Worm (Caenorhabditis elegans): ENCODE data around the gene efhd-1.
A peak's percentile ranks its signal among the peaks of the same experiment; 100 is the strongest.

efhd-1 gene

DNA sequence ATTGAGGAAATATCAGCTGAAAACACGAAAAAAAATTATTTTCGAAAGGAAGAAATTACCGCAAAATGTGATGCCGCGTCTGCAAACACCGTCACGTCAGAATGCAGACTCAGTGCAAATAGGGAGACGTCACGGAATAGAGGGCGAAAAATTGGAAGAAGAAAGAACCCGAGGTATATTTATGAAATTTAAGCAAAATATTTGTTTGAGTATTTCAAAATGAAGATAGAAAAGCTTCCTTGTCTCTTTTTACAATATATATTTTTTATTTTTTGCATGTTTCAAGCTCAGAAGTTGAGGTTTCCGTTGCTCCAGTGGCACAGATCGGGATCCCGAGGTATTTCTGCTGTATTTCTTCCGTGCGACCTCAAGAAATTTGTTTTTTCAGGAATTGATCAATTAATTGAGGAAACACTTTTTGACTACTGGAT, 34.8 kb upstream of the efhd-1 start, which contains the start of gene W03H9.2 (continued):
- TF ChIP-seq nhr-85 (tag) (peak; percentile 86), efl-1 (optimal IDR thresholded peaks at IDR 0.05) (peak; percentile 73 to 86), efl-1 (GFP tag; optimal IDR thresholded peaks at IDR 0.05 in 1 of 2) (peak; percentile 81 to 98), mef-2 (tag; optimal IDR thresholded peaks at IDR 0.05) (no peak), ets-5 (GFP tag; IDR thresholded peaks at IDR 0.05) (no peak), lin-13 (GFP tag; optimal IDR thresholded peaks at IDR 0.05) (peak; percentile 51), elt-3 (tag; optimal IDR thresholded peaks at IDR 0.05) (peak in 2 of 6 experiments; percentile 12 to 20), pax-3 (tag; optimal IDR thresholded peaks at IDR 0.05) (peak; percentile 93), ceh-63 (GFP tag; optimal IDR thresholded peaks at IDR 0.05) (peak; percentile 65), lsy-2 (tag; optimal IDR thresholded peaks at IDR 0.05) (peak; percentile 76), ceh-82 (tag; optimal IDR thresholded peaks at IDR 0.05) (peak; percentile 41 to 86 (median 76)), zip-4 (GFP tag; optimal IDR thresholded peaks at IDR 0.05) (peak; percentile 49)

DNA sequence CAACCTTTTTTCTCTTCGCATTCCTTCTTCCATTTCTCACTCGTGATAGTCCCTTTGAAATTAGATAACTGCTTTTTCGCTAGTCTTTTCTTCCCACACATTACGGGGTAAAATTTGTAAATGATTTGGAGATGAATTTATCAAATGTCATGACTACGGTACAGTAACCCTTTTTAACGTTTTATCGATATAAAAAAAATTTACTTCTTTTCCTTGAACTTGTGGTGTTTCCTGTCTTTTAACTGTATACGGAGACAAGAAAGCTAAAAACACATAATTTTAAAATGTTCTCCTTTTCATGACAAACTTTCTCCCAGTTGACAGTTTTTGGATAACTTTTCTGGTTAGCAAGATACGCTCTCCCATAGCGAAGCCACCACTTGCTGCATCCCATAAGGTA, 28.6 kb upstream of the efhd-1 start, which contains the start of gene W03H9.1:
Gene W03H9.1, minus strand, starts transcription at position 101 of the 400 bp plus-strand sequence.
- TF ChIP-seq sox-4 (tag; optimal IDR thresholded peaks at IDR 0.05) (no peak), mab-9 (GFP tag; IDR thresholded peaks at IDR 0.05) (no peak), C04F5.9 (tag; optimal IDR thresholded peaks at IDR 0.05) (no peak), ces-1 (GFP tag; optimal IDR thresholded peaks at IDR 0.05) (no peak), nhr-19 (GFP tag; conservative IDR thresholded peaks at IDR 0.05) (no peak), mef-2 (tag; optimal IDR thresholded peaks at IDR 0.05) (no peak), C34B4.2 (tag; optimal IDR thresholded peaks at IDR 0.05) (no peak)

DNA sequence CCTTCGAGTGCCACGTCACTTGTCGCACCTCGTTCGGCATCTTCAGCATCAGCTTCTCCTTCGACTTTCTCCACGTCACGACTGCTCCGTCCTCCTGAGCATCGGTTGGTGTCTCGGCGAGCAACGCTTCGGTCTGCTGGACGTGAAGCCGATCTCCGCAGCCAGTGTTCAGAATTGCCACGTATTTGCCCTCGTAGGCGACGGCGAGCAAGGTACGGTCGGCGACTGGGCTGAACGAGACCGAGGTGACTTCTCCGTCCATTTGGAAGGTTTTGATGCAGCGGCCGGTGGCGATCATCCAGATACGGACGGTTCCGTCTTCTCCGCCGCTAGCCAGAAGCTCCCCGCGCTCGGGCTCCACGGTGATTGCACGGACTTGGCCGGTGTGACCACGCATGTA, 26.3 kb upstream of the efhd-1 start:
- TF ChIP-seq aha-1 (tag; optimal IDR thresholded peaks at IDR 0.05): no peak
- no peak for TF ChIP-seq nhr-19 (GFP tag; conservative IDR thresholded peaks at IDR 0.05)
- no peak for TF ChIP-seq ztf-4 (tag; optimal IDR thresholded peaks at IDR 0.05)
- TF ChIP-seq pax-3 (tag; optimal IDR thresholded peaks at IDR 0.05): no peak
- no peak for TF ChIP-seq xbp-1 (tag; optimal IDR thresholded peaks at IDR 0.05)
- TF ChIP-seq hlh-17 (GFP tag; optimal IDR thresholded peaks at IDR 0.05; ENCODE audit: borderline replicate concordance): no peak
- TF ChIP-seq fkh-10 (GFP tag; optimal IDR thresholded peaks at IDR 0.05): no peak
- TF ChIP-seq nhr-84 (tag; optimal IDR thresholded peaks at IDR 0.05): no peak
- no peak for TF ChIP-seq ceh-82 (tag; optimal IDR thresholded peaks at IDR 0.05)
- no peak for TF ChIP-seq irx-1 (tag; optimal IDR thresholded peaks at IDR 0.05)
- no peak for TF ChIP-seq nhr-71 (tag; optimal IDR thresholded peaks at IDR 0.05)
- TF ChIP-seq unc-86 (tag; optimal IDR thresholded peaks at IDR 0.05): no peak
- no peak for TF ChIP-seq snpc-4 (tag; optimal IDR thresholded peaks at IDR 0.05)
- no peak for TF ChIP-seq dsc-1 (tag; optimal IDR thresholded peaks at IDR 0.05)
- TF ChIP-seq tbx-2 (tag; optimal IDR thresholded peaks at IDR 0.05): no peak
- TF ChIP-seq lin-13 (GFP tag; optimal IDR thresholded peaks at IDR 0.05): no peak
- no peak for TF ChIP-seq aly-2 (tag; optimal IDR thresholded peaks at IDR 0.05)

DNA sequence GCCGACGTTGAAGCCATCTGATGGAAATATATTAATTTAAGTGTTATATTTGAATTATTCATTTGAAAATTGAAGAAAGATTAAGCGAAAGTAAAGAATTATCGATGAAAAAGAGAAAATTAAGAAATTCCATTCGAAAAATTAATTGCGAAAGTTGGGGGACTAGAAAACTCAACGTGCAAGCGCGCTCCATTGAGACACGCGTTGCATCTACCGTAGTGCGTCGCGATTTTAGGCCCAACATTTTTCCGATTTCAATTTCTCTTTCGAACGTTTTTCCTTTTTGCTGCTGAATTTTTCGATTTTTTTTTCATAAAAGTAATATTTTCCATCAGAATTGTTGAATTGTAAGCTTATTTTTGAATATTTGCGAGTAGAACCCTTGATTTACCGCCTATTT, 24.3 kb upstream of the efhd-1 start, which contains the start of gene Y48B6A.1:
Gene Y48B6A.1, minus strand, starts transcription at position 17 of the 400 bp plus-strand sequence.
- TF ChIP-seq efl-3 (GFP tag; optimal IDR thresholded peaks at IDR 0.05) (no peak), nhr-85 (tag) (peak; percentile 94), vab-15 (tag; optimal IDR thresholded peaks at IDR 0.05) (peak; percentile 93), pqm-1 (tag; optimal IDR thresholded peaks at IDR 0.05) (no peak), lin-35 (GFP tag; optimal IDR thresholded peaks at IDR 0.05) (peak; percentile 93 to 95), C04F5.9 (tag; optimal IDR thresholded peaks at IDR 0.05) (peak; percentile 80), aly-2 (tag; optimal IDR thresholded peaks at IDR 0.05) (peak; percentile 88), ceh-88 (GFP tag; IDR thresholded peaks at IDR 0.05) (peak; percentile 79), nhr-19 (GFP tag; conservative IDR thresholded peaks at IDR 0.05) (peak; percentile 90), elt-3 (tag; optimal IDR thresholded peaks at IDR 0.05) (peak in 5 of 6 experiments; percentile 71 to 100 (median 85)), fos-1 (tag; optimal IDR thresholded peaks at IDR 0.05) (peak; percentile 77), lin-39 (tag; optimal IDR thresholded peaks at IDR 0.05) (peak; percentile 71), ceh-8 (GFP tag; optimal IDR thresholded peaks at IDR 0.05) (peak; percentile 30), F16B12.6 (tag; optimal IDR thresholded peaks at IDR 0.05) (peak; percentile 79), nhr-11 (tag; optimal IDR thresholded peaks at IDR 0.05) (peak; percentile 66), fkh-10 (GFP tag; optimal IDR thresholded peaks at IDR 0.05) (peak; percentile 66), nhr-71 (tag; optimal IDR thresholded peaks at IDR 0.05) (peak; percentile 96), ceh-63 (GFP tag; optimal IDR thresholded peaks at IDR 0.05) (peak; percentile 35), xbp-1 (tag; optimal IDR thresholded peaks at IDR 0.05) (peak; percentile 94), nhr-28 (tag; optimal IDR thresholded peaks at IDR 0.05) (no peak), lir-3 (tag; optimal IDR thresholded peaks at IDR 0.05; ENCODE audit: poor library complexity) (peak; percentile 97), C16A3.4 (tag; optimal IDR thresholded peaks at IDR 0.05) (peak; percentile 98), isw-1 (GFP tag; IDR thresholded peaks at IDR 0.05) (peak; percentile 92), pax-3 (tag; optimal IDR thresholded peaks at IDR 0.05) (peak; percentile 93), unc-62 (GFP tag; optimal IDR thresholded peaks at IDR 0.05) (no peak), pag-3 (tag; optimal IDR thresholded peaks at IDR 0.05; ENCODE audit: borderline replicate concordance, insufficient read depth) (peak; percentile 54)
